Fruit fly (Drosophila melanogaster): ENCODE measurements around the gene CG7950.

CG7950 gene

DNA sequence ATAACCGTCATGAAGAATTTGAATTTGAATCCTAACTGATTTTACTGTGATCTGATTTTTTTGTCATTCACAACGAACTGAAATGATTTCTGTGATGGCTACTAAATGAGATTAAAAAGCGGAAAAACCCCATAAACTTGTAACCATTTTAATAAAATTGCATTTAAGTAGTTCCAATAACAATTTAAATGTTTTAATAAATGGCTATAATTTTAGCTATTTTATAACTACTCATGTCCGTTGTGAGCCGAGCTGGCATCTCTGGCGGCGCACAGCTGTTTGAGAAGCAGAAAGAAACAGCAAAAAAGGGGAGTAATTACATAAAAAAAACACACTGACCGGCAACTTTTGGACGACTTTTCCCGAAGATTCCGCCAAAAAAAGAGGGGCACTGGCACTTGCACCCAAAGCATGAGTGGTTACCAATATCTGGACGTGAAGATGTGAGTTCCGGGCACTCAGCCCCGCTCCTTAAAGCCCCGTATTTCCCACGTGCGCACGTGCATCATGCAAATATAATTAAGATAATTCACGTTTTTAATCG, at the start of gene CG7950, which contains the start of gene Rpp14a (continued):
- no peak for TF ChIP-seq hth (optimal IDR thresholded peaks at IDR 0.05)
- peak; percentile 31 for TF ChIP-seq CG13123 (GFP tag; optimal IDR thresholded peaks at IDR 0.05)
- peak; percentile 63 for TF ChIP-seq MESR4 (GFP tag; optimal IDR thresholded peaks at IDR 0.05)
- TF ChIP-seq da (GFP tag; optimal IDR thresholded peaks at IDR 0.05), result peak; percentile 50
- TF ChIP-seq CG12744 (GFP tag; optimal IDR thresholded peaks at IDR 0.05), result peak; percentile 53
- no peak for TF ChIP-seq HLH4C (GFP tag; IDR thresholded peaks at IDR 0.05; ENCODE audit: partially characterized antibody)
- peak; percentile 51 for TF ChIP-seq CG12219 (GFP tag; optimal IDR thresholded peaks at IDR 0.05)
- TF ChIP-seq gcm2 (GFP tag; optimal IDR thresholded peaks at IDR 0.05), result peak; percentile 19
- peak; percentile 46 for TF ChIP-seq abd-A (tag; optimal IDR thresholded peaks at IDR 0.05)
- TF ChIP-seq mld (GFP tag; IDR thresholded peaks at IDR 0.05; ENCODE audit: partially characterized antibody), result no peak
- no peak for TF ChIP-seq ham (GFP tag; IDR thresholded peaks at IDR 0.05)
- TF ChIP-seq CG30431 (GFP tag; optimal IDR thresholded peaks at IDR 0.05), result peak; percentile 21
- no peak for TF ChIP-seq Eip74EF (GFP tag; optimal IDR thresholded peaks at IDR 0.05)
- TF ChIP-seq BEAF-32 (GFP tag; optimal IDR thresholded peaks at IDR 0.05), result peak; percentile 31
- TF ChIP-seq caup (GFP tag; optimal IDR thresholded peaks at IDR 0.05; ENCODE audit: severe bottlenecking), result peak; percentile 69
- TF ChIP-seq Atf-2 (GFP tag; optimal IDR thresholded peaks at IDR 0.05), result peak; percentile 45
- peak; percentile 25; the same call in 1 of the 2 replicates for TF ChIP-seq CG1024 (GFP tag; IDR thresholded peaks at IDR 0.05)
- TF ChIP-seq CG8290 (GFP tag; optimal IDR thresholded peaks at IDR 0.05), result peak; percentile 54
- peak in 1 of 2 experiments; percentile 82 for TF ChIP-seq CG8290 (tag; optimal IDR thresholded peaks at IDR 0.05)
- no peak for TF ChIP-seq CTCF (GFP tag; optimal IDR thresholded peaks at IDR 0.05)
- peak; percentile 39 for TF ChIP-seq CG2875 (GFP tag; optimal IDR thresholded peaks at IDR 0.05)
- TF ChIP-seq ranshi (GFP tag; IDR thresholded peaks at IDR 0.05), result peak; percentile 80
- TF ChIP-seq E2f1 (GFP tag; IDR thresholded peaks at IDR 0.05), result peak; percentile 69
- TF ChIP-seq dpn (GFP tag; optimal IDR thresholded peaks at IDR 0.05), result peak; percentile 78 to 79
- TF ChIP-seq CG17568 (GFP tag; optimal IDR thresholded peaks at IDR 0.05), result no peak
- peak; percentile 77 for TF ChIP-seq CG14050 (GFP tag; IDR thresholded peaks at IDR 0.05)
- TF ChIP-seq CG12155 (GFP tag; optimal IDR thresholded peaks at IDR 0.05), result peak; percentile 80
- peak; percentile 75 for TF ChIP-seq CG2678 (tag; optimal IDR thresholded peaks at IDR 0.05)
- peak; percentile 40 for TF ChIP-seq HmgD (GFP tag; optimal IDR thresholded peaks at IDR 0.05)
- peak; percentile 82 for TF ChIP-seq Aef1 (GFP tag; IDR thresholded peaks at IDR 0.05)
- TF ChIP-seq ewg (GFP tag; optimal IDR thresholded peaks at IDR 0.05), result peak; percentile 48
- TF ChIP-seq repo (GFP tag; optimal IDR thresholded peaks at IDR 0.05), result peak; percentile 54
- peak; percentile 63 for TF ChIP-seq CG18262 (tag; optimal IDR thresholded peaks at IDR 0.05)
- no peak for TF ChIP-seq CG10274 (GFP tag; optimal IDR thresholded peaks at IDR 0.05)
- no peak for TF ChIP-seq tna (GFP tag; IDR thresholded peaks at IDR 0.05; ENCODE audit: partially characterized antibody)
- TF ChIP-seq CG14965 (GFP tag; optimal IDR thresholded peaks at IDR 0.05; ENCODE audit: borderline replicate concordance), result no peak
- peak; percentile 36; the same call in 1 of the 2 replicates for TF ChIP-seq onecut (GFP tag; IDR thresholded peaks at IDR 0.05)
- TF ChIP-seq CG16815 (GFP tag; optimal IDR thresholded peaks at IDR 0.05), result peak; percentile 44
- TF ChIP-seq knrl (GFP tag; IDR thresholded peaks at IDR 0.05; ENCODE audit: partially characterized antibody), result no peak
- TF ChIP-seq bowl (GFP tag; IDR thresholded peaks at IDR 0.05), result 0 out of 2 replicates have a peak, but pooled peaks have one; percentile 37
- TF ChIP-seq CG12942 (GFP tag; optimal IDR thresholded peaks at IDR 0.05), result peak; percentile 79
- peak; percentile 44 for TF ChIP-seq CG7556 (GFP tag; optimal IDR thresholded peaks at IDR 0.05)
- TF ChIP-seq Gsc (GFP tag; IDR thresholded peaks at IDR 0.05), result no peak; the same call in 1 of the 2 replicates
- TF ChIP-seq maf-S (GFP tag; optimal IDR thresholded peaks at IDR 0.05), result peak; percentile 74
- peak; percentile 22 for TF ChIP-seq CG10431 (GFP tag; optimal IDR thresholded peaks at IDR 0.05)
- peak; percentile 76 for TF ChIP-seq lmd (GFP tag; IDR thresholded peaks at IDR 0.05)
- peak; percentile 72 for TF ChIP-seq tup (GFP tag; optimal IDR thresholded peaks at IDR 0.05)
- peak; percentile 73 for TF ChIP-seq CG13624 (GFP tag; optimal IDR thresholded peaks at IDR 0.05)
- peak; percentile 74 for TF ChIP-seq Ssrp (tag; optimal IDR thresholded peaks at IDR 0.05)
- TF ChIP-seq gsb (GFP tag; IDR thresholded peaks at IDR 0.05), result peak; percentile 59; the same call in 1 of the 2 replicates
